Worm (Caenorhabditis elegans) whole organism, L3 larva: Measurements from ENCODE around the gene Y43F8B.12.

ENCODE experiments used
- ama-1 ChIP-seq: fragments of 150-350 bp; optimal IDR thresholded peaks from 2 replicates; lab custom pipeline; 2018
- ceh-82 ChIP-seq: fragments of 150-350 bp; optimal IDR thresholded peaks from 2 replicates; lab custom pipeline; 2014; ENCODE audit warnings: missing biosample characterization, missing genetic modification characterization
- fos-1 ChIP-seq: fragments of 150-350 bp; optimal IDR thresholded peaks from 2 replicates; lab custom pipeline; 2014; ENCODE audit warnings: missing biosample characterization, missing genetic modification characterization
- mdl-1 ChIP-seq: fragments of 150-350 bp; optimal IDR thresholded peaks from 2 replicates; lab custom pipeline; 2014; ENCODE audit warnings: missing biosample characterization, missing genetic modification characterization
- nhr-11 ChIP-seq: fragments of 150-350 bp; optimal IDR thresholded peaks from 2 replicates; lab custom pipeline; 2014; ENCODE audit warnings: missing biosample characterization, missing genetic modification characterization
- nhr-237 ChIP-seq: fragments of 150-350 bp; optimal IDR thresholded peaks from 2 replicates; lab custom pipeline; 2014; ENCODE audit warnings: missing biosample characterization, missing genetic modification characterization
- nhr-28 ChIP-seq: fragments of 150-350 bp; optimal IDR thresholded peaks from 2 replicates; lab custom pipeline; 2014; ENCODE audit warnings: missing biosample characterization, missing genetic modification characterization
- nhr-77 ChIP-seq: fragments of 150-350 bp; optimal IDR thresholded peaks from 2 replicates; lab custom pipeline; 2014; ENCODE audit warnings: missing biosample characterization, missing genetic modification characterization
- pqm-1 ChIP-seq: fragments of 150-350 bp; optimal IDR thresholded peaks from 2 replicates; lab custom pipeline; 2017; ENCODE audit warnings: missing biosample characterization, missing genetic modification characterization, inconsistent platforms
- skn-1 ChIP-seq: fragments of 150-350 bp; optimal IDR thresholded peaks from 2 replicates; lab custom pipeline; 2014; ENCODE audit warnings: missing biosample characterization, missing genetic modification characterization
- unc-62 ChIP-seq: fragments of 150-350 bp; sonication (generic microtip); optimal IDR thresholded peaks from 4 replicates; lab custom pipeline; 2014; ENCODE audit warnings: missing biosample characterization, missing genetic modification reagents, missing genetic modification characterization
- ztf-4 ChIP-seq: fragments of 150-350 bp; optimal IDR thresholded peaks from 2 replicates; lab custom pipeline; 2014; ENCODE audit warnings: missing biosample characterization, missing genetic modification characterization

DNA sequence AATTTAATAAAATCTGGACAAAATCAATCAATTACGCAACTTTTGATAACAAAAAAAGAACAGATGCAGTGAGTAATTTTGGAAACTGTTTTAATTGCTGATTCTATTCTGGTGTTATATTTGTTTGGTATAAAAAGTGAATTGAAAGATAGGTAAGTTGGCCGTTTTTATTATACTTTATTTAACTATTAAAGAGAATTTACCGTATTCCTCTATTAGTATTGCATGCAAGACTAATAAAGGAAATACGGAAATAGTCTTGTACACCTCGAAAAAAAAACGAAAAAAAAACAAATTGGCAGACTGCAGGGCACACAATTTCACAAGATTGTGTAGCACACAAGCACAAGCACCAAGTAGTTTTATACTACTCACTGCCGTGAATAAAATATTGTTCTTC, 5.6 kb upstream of the Y43F8B.12 start, which contains the start of gene Y43F8B.25:
- TF ChIP-seq ama-1 (lab: Kevin White, UChicago) = no peak
- no peak for TF ChIP-seq nhr-28 (tag; lab: Kevin White, UChicago)
- TF ChIP-seq ztf-4 = no peak
- no peak for TF ChIP-seq nhr-237 (tag; lab: Kevin White, UChicago)
- TF ChIP-seq nhr-11 = no peak
- TF ChIP-seq skn-1 = no peak
- no peak for TF ChIP-seq fos-1 (tag; lab: Kevin White, UChicago)
- TF ChIP-seq nhr-77 (tag; lab: Kevin White, UChicago) = no peak
- TF ChIP-seq unc-62 = no peak
- no peak for TF ChIP-seq pqm-1 (tag; lab: Kevin White, UChicago)
- TF ChIP-seq mdl-1 (tag; lab: Kevin White, UChicago) = no peak
- no peak for TF ChIP-seq ceh-82 (tag; lab: Kevin White, UChicago)
